Worm (Caenorhabditis elegans) whole organism, late embryonic: Measurements from ENCODE around the gene F26F12.8.

ENCODE experiments used
- T23F11.4 ChIP-seq: fragments of 200-800 bp; sonication (Bioruptor generic); optimal IDR thresholded peaks from 2 replicates; lab custom pipeline; 2018; ENCODE audit warnings: mild to moderate bottlenecking, missing genetic modification characterization, missing compliant biosample characterization
- ama-1 ChIP-seq: fragments of 150-350 bp; optimal IDR thresholded peaks from 2 replicates; lab custom pipeline; 2014
- ceh-14 ChIP-seq: sonication (generic microtip); optimal IDR thresholded peaks from 2 replicates; lab custom pipeline; 2016; ENCODE audit warnings: missing genotype, missing genetic modification characterization, missing compliant biosample characterization
- ceh-18 ChIP-seq: sonication (generic microtip); optimal IDR thresholded peaks from 2 replicates; lab custom pipeline; 2016; ENCODE audit warnings: missing genetic modification characterization, missing compliant biosample characterization
- ceh-19 ChIP-seq: fragments of 200-800 bp; sonication (Bioruptor generic); optimal IDR thresholded peaks from 2 replicates; lab custom pipeline; 2018; ENCODE audit warnings: mild to moderate bottlenecking, missing genetic modification characterization, missing compliant biosample characterization
- ceh-30 ChIP-seq: fragments of 150-350 bp; optimal IDR thresholded peaks from 2 replicates; lab custom pipeline; 2014; ENCODE audit warnings: missing biosample characterization, missing genetic modification characterization
- ceh-31 ChIP-seq: sonication (generic microtip); optimal IDR thresholded peaks from 2 replicates; lab custom pipeline; 2016; ENCODE audit warnings: missing genetic modification characterization, missing compliant biosample characterization
- ceh-34 ChIP-seq: sonication (generic microtip); optimal IDR thresholded peaks from 2 replicates; lab custom pipeline; 2016; ENCODE audit warnings: mild to moderate bottlenecking, missing genetic modification characterization, missing compliant biosample characterization
- ceh-45 ChIP-seq: fragments of 200-800 bp; sonication (Bioruptor generic); IDR thresholded peaks from 2 replicates; pipeline ENCODE4 v1.3.6; 2022; ENCODE audit warnings: missing genetic modification reagents, missing genetic modification characterization, missing compliant biosample characterization
- ceh-48 ChIP-seq: sonication (generic microtip); optimal IDR thresholded peaks from 2 replicates; lab custom pipeline; 2016; ENCODE audit warnings: missing genetic modification characterization, inconsistent platforms, missing compliant biosample characterization
- ceh-6 ChIP-seq: fragments of 200-800 bp; sonication (Bioruptor generic); optimal IDR thresholded peaks from 2 replicates; lab custom pipeline; 2018; ENCODE audit warnings: mild to moderate bottlenecking, missing genetic modification characterization, missing compliant biosample characterization
- che-1 ChIP-seq: sonication (generic microtip); optimal IDR thresholded peaks from 2 replicates; lab custom pipeline; 2016; ENCODE audit warnings: mild to moderate bottlenecking, missing genetic modification characterization, missing compliant biosample characterization
- dve-1 ChIP-seq: sonication (generic microtip); optimal IDR thresholded peaks from 2 replicates; lab custom pipeline; 2017; ENCODE audit warnings: antibody characterized with exemption, mild to moderate bottlenecking, missing genetic modification characterization, missing compliant biosample characterization
- elt-2 ChIP-seq: sonication (generic microtip); optimal IDR thresholded peaks from 2 replicates; lab custom pipeline; 2016; ENCODE audit warnings: missing genetic modification reagents, missing genetic modification characterization, missing compliant biosample characterization
- elt-4 ChIP-seq: sonication (generic microtip); optimal IDR thresholded peaks from 2 replicates; lab custom pipeline; 2016; ENCODE audit warnings: missing genetic modification characterization, missing compliant biosample characterization
- ets-4 ChIP-seq: sonication (generic microtip); optimal IDR thresholded peaks from 2 replicates; lab custom pipeline; 2016; ENCODE audit warnings: missing genetic modification characterization, missing compliant biosample characterization
- fax-1 ChIP-seq: sonication (generic microtip); optimal IDR thresholded peaks from 2 replicates; lab custom pipeline; 2016; ENCODE audit warnings: missing genotype, missing genetic modification characterization, missing compliant biosample characterization
- fkh-6 ChIP-seq: sonication (generic microtip); optimal IDR thresholded peaks from 2 replicates; lab custom pipeline; 2016; ENCODE audit warnings: missing genetic modification characterization, missing compliant biosample characterization
- gmeb-2 ChIP-seq: sonication (generic microtip); optimal IDR thresholded peaks from 2 replicates; lab custom pipeline; 2016; ENCODE audit warnings: missing genetic modification characterization, inconsistent platforms, missing compliant biosample characterization
- hlh-15 ChIP-seq: sonication (generic microtip); optimal IDR thresholded peaks from 2 replicates; lab custom pipeline; 2016; ENCODE audit warnings: missing genetic modification characterization, missing compliant biosample characterization
- hlh-8 ChIP-seq: sonication (generic microtip); optimal IDR thresholded peaks from 2 replicates; lab custom pipeline; 2016; ENCODE audit warnings: missing genotype, missing genetic modification characterization, missing compliant biosample characterization
- lim-6 ChIP-seq: sonication (generic microtip); optimal IDR thresholded peaks from 2 replicates; lab custom pipeline; 2016; ENCODE audit warnings: missing genetic modification characterization, missing compliant biosample characterization
- lin-11 ChIP-seq: fragments of 200-800 bp; sonication (Bioruptor generic); optimal IDR thresholded peaks from 2 replicates; lab custom pipeline; 2018; ENCODE audit warnings: mild to moderate bottlenecking, missing genetic modification characterization, missing compliant biosample characterization
- madf-2 ChIP-seq: sonication (generic microtip); optimal IDR thresholded peaks from 2 replicates; lab custom pipeline; 2017; ENCODE audit warnings: missing genetic modification characterization, missing compliant biosample characterization
- nhr-232 ChIP-seq: sonication (generic microtip); optimal IDR thresholded peaks from 2 replicates; lab custom pipeline; 2016; ENCODE audit warnings: missing genetic modification characterization, missing compliant biosample characterization
- npax-4 ChIP-seq: sonication (generic microtip); optimal IDR thresholded peaks from 2 replicates; lab custom pipeline; 2016; ENCODE audit warnings: missing genetic modification characterization, missing compliant biosample characterization
- pag-3 ChIP-seq: sonication (generic microtip); optimal IDR thresholded peaks from 2 replicates; lab custom pipeline; 2016; ENCODE audit warnings: missing compliant biosample characterization, missing genetic modification characterization, borderline replicate concordance
- pat-9 ChIP-seq: fragments of 200-800 bp; sonication (Bioruptor generic); optimal IDR thresholded peaks from 2 replicates; lab custom pipeline; 2018; ENCODE audit warnings: mild to moderate bottlenecking, missing genetic modification characterization, moderate library complexity, missing compliant biosample characterization
- pros-1 ChIP-seq: fragments of 150-350 bp; optimal IDR thresholded peaks from 2 replicates; lab custom pipeline; 2014; ENCODE audit warnings: missing biosample characterization, missing genetic modification reagents, missing genetic modification characterization
- ref-2 ChIP-seq: sonication (generic microtip); optimal IDR thresholded peaks from 2 replicates; lab custom pipeline; 2016; ENCODE audit warnings: missing genetic modification characterization, missing compliant biosample characterization
- rnt-1 ChIP-seq: sonication (generic microtip); optimal IDR thresholded peaks from 2 replicates; lab custom pipeline; 2016; ENCODE audit warnings: missing genetic modification characterization, missing compliant biosample characterization
- sdc-2 ChIP-seq: sonication (generic microtip); optimal IDR thresholded peaks from 2 replicates; lab custom pipeline; 2016; ENCODE audit warnings: missing genotype, missing genetic modification characterization, missing compliant biosample characterization
- sox-2 ChIP-seq: fragments of 200-800 bp; sonication (Bioruptor generic); IDR thresholded peaks from 2 replicates; pipeline ENCODE4 v1.3.6; 2022; ENCODE audit warnings: missing genetic modification reagents, missing genetic modification characterization, missing compliant biosample characterization
- sox-4 ChIP-seq: sonication (generic microtip); optimal IDR thresholded peaks from 2 replicates; lab custom pipeline; 2017; ENCODE audit warnings: mild to moderate bottlenecking, missing genetic modification characterization, inconsistent platforms, missing compliant biosample characterization
- syd-9 ChIP-seq: sonication (generic microtip); optimal IDR thresholded peaks from 2 replicates; lab custom pipeline; 2016; ENCODE audit warnings: mild to moderate bottlenecking, missing genetic modification characterization, moderate library complexity, missing compliant biosample characterization
- tbx-2 ChIP-seq: sonication (generic microtip); optimal IDR thresholded peaks from 2 replicates; lab custom pipeline; 2016; ENCODE audit warnings: missing genetic modification characterization, missing compliant biosample characterization
- ttx-3 ChIP-seq: sonication (generic microtip); optimal IDR thresholded peaks from 2 replicates; lab custom pipeline; 2016; ENCODE audit warnings: missing genetic modification reagents, missing genetic modification characterization, missing compliant biosample characterization
- unc-42 ChIP-seq: sonication (generic microtip); optimal IDR thresholded peaks from 2 replicates; lab custom pipeline; 2016; ENCODE audit warnings: missing genotype, missing genetic modification characterization, missing compliant biosample characterization
- unc-86 ChIP-seq: sonication (generic microtip); optimal IDR thresholded peaks from 2 replicates; lab custom pipeline; 2016; ENCODE audit warnings: missing genetic modification characterization, missing compliant biosample characterization
- zip-5 ChIP-seq: sonication (generic microtip); optimal IDR thresholded peaks from 2 replicates; lab custom pipeline; 2016; ENCODE audit warnings: missing genetic modification characterization, missing compliant biosample characterization
- ztf-16 ChIP-seq: sonication (generic microtip); optimal IDR thresholded peaks from 2 replicates; lab custom pipeline; 2017; ENCODE audit warnings: missing genetic modification characterization, missing compliant biosample characterization

The F26F12.8 gene

DNA sequence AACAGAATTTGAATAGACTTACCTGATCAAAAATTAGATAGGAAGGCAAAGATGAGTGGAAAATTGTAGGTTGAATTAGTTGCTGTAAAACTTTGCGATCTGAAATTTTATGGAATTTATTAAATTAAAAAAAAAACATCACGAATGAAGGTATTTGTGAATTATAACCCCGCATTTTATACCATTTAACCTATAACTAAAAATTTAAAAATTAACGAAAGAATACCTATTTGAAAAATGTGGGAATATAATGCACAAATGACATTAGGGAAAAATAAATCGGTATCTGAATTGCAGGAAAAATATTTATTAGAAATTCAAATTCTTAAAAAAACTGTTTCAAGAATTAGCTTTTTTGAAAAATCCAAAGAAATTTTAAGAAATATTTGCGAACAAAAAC is 6.9 kb upstream of the F26F12.8 start, which contains the start of gene F26F12.4:
F26F12.4 (minus strand) TSS at position 101 of the 400 bp plus-strand sequence.
- no peak for TF ChIP-seq ceh-14 (tag; lab: Kevin White, UChicago)
- TF ChIP-seq lim-6 (tag; lab: Kevin White, UChicago), result no peak
- TF ChIP-seq ceh-31 (tag; lab: Kevin White, UChicago), result no peak
- TF ChIP-seq zip-5 (tag; lab: Kevin White, UChicago), result no peak

- TF ChIP-seq T23F11.4 (GFP tag; lab: Kevin White, UChicago), result no peak
- TF ChIP-seq ets-4, result no peak
- no peak for TF ChIP-seq pros-1 (tag; lab: Kevin White, UChicago)
- TF ChIP-seq, all 69 proteins: peak for 0
These were observed 2.8 kb upstream of the F26F12.8 start, which contains the start of gene F26F12.5 for ce11 chrV:5865085-5865484. Gene F26F12.5, minus strand, starts transcription at chrV:5865185.

- TF ChIP-seq ama-1 (lab: Kevin White, UChicago) (no peak), unc-42 (tag; lab: Kevin White, UChicago) (peak; percentile 68)
These were observed 10.2 kb downstream of the F26F12.8 start for ce11 chrV:5852084-5852483.

DNA sequence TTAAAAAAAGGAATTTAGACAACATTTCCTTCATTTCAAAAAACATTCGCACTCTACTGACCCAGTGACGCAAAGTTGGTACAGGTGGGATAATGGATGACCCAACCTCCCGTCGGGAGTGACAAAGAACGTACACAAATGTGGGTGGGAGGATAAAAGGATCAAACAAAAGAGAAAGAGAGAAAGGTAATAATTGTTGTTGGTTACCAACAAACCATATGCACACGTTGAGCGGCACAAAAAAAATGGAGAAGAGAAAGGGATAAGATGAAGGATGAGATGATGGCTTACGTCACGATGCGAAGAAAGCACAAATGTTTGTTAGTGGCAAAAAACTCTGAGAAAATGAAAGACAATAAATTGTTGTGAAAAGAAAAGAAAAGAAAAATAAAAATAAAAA is 10.7 kb downstream of the F26F12.8 start:
- no peak for TF ChIP-seq syd-9 (tag; lab: Kevin White, UChicago)
- TF ChIP-seq sox-4 (tag; lab: Kevin White, UChicago), result no peak
- no peak for TF ChIP-seq pat-9 (tag; lab: Kevin White, UChicago)
- TF ChIP-seq sox-2 (GFP tag; lab: Robert Waterston, UW), result peak; percentile 26; the same call in 1 of the 2 replicates
- TF ChIP-seq, all 69 proteins: peak for 1

ce11 chrV:5850671-5851070 is 11.7 kb downstream of the F26F12.8 start:
- TF ChIP-seq hlh-8, result no peak
- TF ChIP-seq sdc-2 (tag; lab: Kevin White, UChicago), result no peak
- no peak for TF ChIP-seq ztf-16
- no peak for TF ChIP-seq gmeb-2 (tag; lab: Kevin White, UChicago)
- no peak for TF ChIP-seq dve-1 (tag; lab: Kevin White, UChicago)
- no peak for TF ChIP-seq rnt-1 (tag; lab: Kevin White, UChicago)
- no peak for TF ChIP-seq fax-1 (tag; lab: Kevin White, UChicago)
- no peak for TF ChIP-seq ceh-30
- TF ChIP-seq npax-4 (tag; lab: Kevin White, UChicago), result no peak
- TF ChIP-seq ceh-45 (GFP tag; lab: Robert Waterston, UW), result no peak
- no peak for TF ChIP-seq ttx-3 (tag; lab: Kevin White, UChicago)
- TF ChIP-seq elt-4 (tag; lab: Kevin White, UChicago), result no peak
- no peak for TF ChIP-seq hlh-15 (tag; lab: Kevin White, UChicago)
- TF ChIP-seq madf-2 (tag; lab: Kevin White, UChicago), result no peak

DNA sequence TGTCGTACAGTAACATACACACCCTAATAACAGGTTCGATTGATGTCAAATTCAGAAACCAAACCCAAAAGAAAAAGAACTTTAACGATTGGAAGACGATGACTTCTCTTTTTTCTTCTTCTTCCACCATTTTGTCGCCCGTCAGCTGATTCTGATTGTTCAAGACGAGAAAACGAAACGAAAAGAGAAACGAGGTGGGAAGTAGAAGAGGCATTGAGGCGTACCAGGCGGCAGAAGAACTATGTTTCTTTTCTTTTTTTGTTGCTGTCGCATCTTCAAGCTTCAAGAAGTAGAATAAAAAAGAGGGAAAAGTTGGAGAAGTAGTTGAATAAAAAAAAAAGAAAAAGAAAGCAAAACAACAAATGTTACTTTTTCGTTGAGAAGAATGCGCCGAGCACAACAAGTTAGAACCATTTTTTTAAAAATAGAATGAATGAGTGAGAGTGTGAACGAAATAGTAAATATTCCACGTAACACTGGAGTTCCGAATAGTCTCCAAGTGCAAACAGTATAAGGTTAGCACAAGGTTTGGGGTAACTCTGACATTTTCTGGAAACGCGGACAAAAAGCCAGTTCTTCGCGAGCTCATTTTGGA is 14.2 kb downstream of the F26F12.8 start:
- TF ChIP-seq lim-6 (tag; lab: Kevin White, UChicago), result no peak
- TF ChIP-seq elt-4 (tag; lab: Kevin White, UChicago), result no peak
- TF ChIP-seq, all 69 proteins: peak for 0

DNA sequence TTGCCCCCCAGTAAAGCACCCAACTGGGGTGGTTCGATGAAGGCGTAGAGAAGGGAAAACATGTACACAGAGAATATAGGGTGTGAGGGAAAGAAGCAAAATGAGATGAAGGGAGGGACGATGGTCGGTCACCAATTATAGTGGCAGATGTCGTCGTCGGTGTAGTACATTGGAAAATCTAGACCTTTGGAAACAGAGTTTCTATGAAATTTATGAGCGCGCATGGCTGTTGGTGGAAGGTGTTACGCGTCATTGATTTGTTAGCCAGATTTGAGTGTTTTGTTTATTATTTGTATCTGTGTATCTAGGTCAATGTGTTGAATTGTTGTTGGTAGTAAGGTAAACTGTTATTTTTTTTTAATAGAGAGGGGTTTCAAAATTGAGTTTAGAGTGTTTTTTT is 15.6 kb downstream of the F26F12.8 start:
- TF ChIP-seq ceh-18 (tag; lab: Kevin White, UChicago) (no peak), ceh-34 (tag; lab: Kevin White, UChicago) (peak; percentile 1), che-1 (no peak), nhr-232 (tag; lab: Kevin White, UChicago) (no peak), fkh-6 (peak; percentile 2), ceh-31 (tag; lab: Kevin White, UChicago) (peak; percentile 73), unc-86 (tag; lab: Kevin White, UChicago) (no peak), tbx-2 (tag; lab: Kevin White, UChicago) (peak; percentile 17), pag-3 (tag; lab: Kevin White, UChicago) (no peak), T23F11.4 (GFP tag; lab: Kevin White, UChicago) (no peak), ref-2 (peak; percentile 2), ceh-19 (GFP tag; lab: Kevin White, UChicago) (no peak), lin-11 (tag; lab: Kevin White, UChicago) (no peak), ceh-6 (GFP tag; lab: Kevin White, UChicago) (no peak), dve-1 (tag; lab: Kevin White, UChicago) (no peak), elt-2 (no peak), unc-42 (tag; lab: Kevin White, UChicago) (peak; percentile 30), elt-4 (tag; lab: Kevin White, UChicago) (no peak), madf-2 (tag; lab: Kevin White, UChicago) (no peak), ceh-48 (tag; lab: Kevin White, UChicago) (no peak)
